Fruit fly (Drosophila melanogaster) whole organism, adult: ENCODE data around the gene CG7530.

ENCODE experiments used
- CG14711 ChIP-seq: fragments of 200-800 bp; sonication (Bioruptor generic); optimal IDR thresholded peaks from 2 replicates; lab custom pipeline; 2018; ENCODE audit warnings: missing biosample characterization, mild to moderate bottlenecking, missing genetic modification characterization, moderate library complexity
- CG33017 ChIP-seq: fragments of 200-800 bp; sonication (Bioruptor generic); optimal IDR thresholded peaks from 2 replicates; lab custom pipeline; 2018; ENCODE audit warnings: missing biosample characterization, mild to moderate bottlenecking, missing genetic modification characterization, moderate library complexity
- CG5204 ChIP-seq: fragments of 200-800 bp; sonication (Bioruptor generic); optimal IDR thresholded peaks from 2 replicates; lab custom pipeline; 2016; ENCODE audit warnings: missing biosample characterization, missing genetic modification characterization
- CG7045 ChIP-seq: fragments of 200-800 bp; sonication (Bioruptor generic); optimal IDR thresholded peaks from 2 replicates; lab custom pipeline; 2017; ENCODE audit warnings: missing biosample characterization, mild to moderate bottlenecking, missing genetic modification characterization
- CG7101 ChIP-seq: fragments of 200-800 bp; sonication (Bioruptor generic); optimal IDR thresholded peaks from 2 replicates; lab custom pipeline; 2018; ENCODE audit warnings: missing biosample characterization, mild to moderate bottlenecking, missing genetic modification characterization, moderate library complexity
- Mnt ChIP-seq: fragments of 200-800 bp; sonication (Bioruptor generic); optimal IDR thresholded peaks from 2 replicates; lab custom pipeline; 2016; ENCODE audit warnings: missing biosample characterization, mild to moderate bottlenecking, missing genetic modification characterization
- bab1 ChIP-seq: fragments of 200-800 bp; sonication (Bioruptor generic); optimal IDR thresholded peaks from 3 replicates; lab custom pipeline; 2019; ENCODE audit warnings: missing biosample characterization, mild to moderate bottlenecking, missing genetic modification characterization, moderate library complexity
- cic ChIP-seq: fragments of 200-800 bp; sonication (Bioruptor generic); optimal IDR thresholded peaks from 2 replicates; lab custom pipeline; 2017; ENCODE audit warnings: missing biosample characterization, mild to moderate bottlenecking, missing genetic modification characterization, moderate library complexity
- kay ChIP-seq: fragments of 200-800 bp; sonication (Bioruptor generic); peaks from one replicate; lab custom pipeline; 2016; ENCODE audit warnings: missing biosample characterization, missing genetic modification characterization, borderline replicate concordance
- tj ChIP-seq: fragments of 200-800 bp; sonication (Bioruptor generic); optimal IDR thresholded peaks from 3 replicates; lab custom pipeline; 2017; ENCODE audit warnings: missing biosample characterization, mild to moderate bottlenecking, missing genetic modification characterization, moderate library complexity

- TF ChIP-seq bab1 (no peak), CG14711 (tag; lab: Kevin White, UChicago) (no peak), cic (GFP tag; lab: Kevin White, UChicago) (no peak), Mnt (GFP tag; lab: Kevin White, UChicago) (no peak), CG7045 (GFP tag; lab: Kevin White, UChicago) (no peak), tj (GFP tag; lab: Kevin White, UChicago) (peak; percentile 21), kay (GFP tag; lab: Kevin White, UChicago) (no peak), CG5204 (GFP tag; lab: Kevin White, UChicago) (no peak), CG7101 (tag; lab: Kevin White, UChicago) (no peak), CG33017 (tag; lab: Kevin White, UChicago) (no peak)
Measured at dm6 chr3R:14719380-14719779, 11.9 kb downstream of the CG7530 start.
